Fruit fly (Drosophila melanogaster) whole organism, embryonic: ENCODE data around the gene Acp26Aa.
A peak's percentile ranks its signal among the peaks of the same experiment; 100 is the strongest.

Experiments used
- Antp ChIP-seq: fragments of 200-800 bp; sonication (Bioruptor generic); optimal IDR thresholded peaks from 3 replicates; lab custom pipeline; 2016; ENCODE audit warnings: missing biosample characterization, missing genetic modification characterization
- CG10321 ChIP-seq: fragments of 200-800 bp; sonication (Bioruptor generic); IDR thresholded peaks from 2 replicates; pipeline ENCODE4 v1.3.6; 2022; ENCODE audit warnings: missing biosample characterization, missing genetic modification characterization
- CG10565 ChIP-seq: fragments of 200-800 bp; sonication (Bioruptor generic); optimal IDR thresholded peaks from 3 replicates; lab custom pipeline; 2016; ENCODE audit warnings: missing biosample characterization, mild to moderate bottlenecking, missing genetic modification characterization
- CG12942 ChIP-seq: fragments of 200-800 bp; sonication (Bioruptor generic); optimal IDR thresholded peaks from 3 replicates; lab custom pipeline; 2016; ENCODE audit warnings: missing biosample characterization, missing genetic modification characterization
- CG14014 ChIP-seq: fragments of 200-800 bp; sonication (Bioruptor generic); IDR thresholded peaks from 2 replicates; pipeline ENCODE4 v1.3.6; 2022; ENCODE audit warnings: missing biosample characterization, missing genetic modification characterization
- CG15011 ChIP-seq: fragments of 200-800 bp; sonication (Bioruptor generic); optimal IDR thresholded peaks from 3 replicates; lab custom pipeline; 2018; ENCODE audit warnings: missing biosample characterization, mild to moderate bottlenecking, missing genetic modification characterization
- CG15514 ChIP-seq: fragments of 200-800 bp; sonication (Bioruptor generic); optimal IDR thresholded peaks from 3 replicates; lab custom pipeline; 2017; ENCODE audit warnings: missing biosample characterization, missing genetic modification characterization, mild to moderate bottlenecking, moderate library complexity, missing genetic modification reagents
- CG16813 ChIP-seq: fragments of 200-800 bp; sonication (Bioruptor generic); IDR thresholded peaks from 3 replicates; pipeline ENCODE4 v1.3.6; 2022; ENCODE audit warnings: missing biosample characterization, missing genetic modification characterization; ENCODE audit not compliant: partially characterized antibody
- CG17612 ChIP-seq: fragments of 200-800 bp; sonication (Bioruptor generic); IDR thresholded peaks from 2 replicates; pipeline ENCODE4 v1.3.6; 2022; ENCODE audit warnings: missing biosample characterization, missing genetic modification characterization
- CG18011 ChIP-seq: fragments of 200-800 bp; sonication (Bioruptor generic); optimal IDR thresholded peaks from 2 replicates; lab custom pipeline; 2017; ENCODE audit warnings: missing biosample characterization, missing genetic modification characterization, mild to moderate bottlenecking, moderate library complexity, missing genotype
- CG2889 ChIP-seq: fragments of 200-800 bp; sonication (Bioruptor generic); IDR thresholded peaks from 3 replicates; pipeline ENCODE4 v1.3.6; 2022; ENCODE audit warnings: missing biosample characterization, missing genetic modification characterization
- CG3065 ChIP-seq: fragments of 200-800 bp; sonication (Bioruptor generic); optimal IDR thresholded peaks from 2 replicates; lab custom pipeline; 2016; ENCODE audit warnings: missing biosample characterization, missing genetic modification characterization
- CG32532 ChIP-seq: fragments of 200-800 bp; sonication (Bioruptor generic); IDR thresholded peaks from 2 replicates; pipeline ENCODE4 v1.3.6; 2022; ENCODE audit warnings: missing biosample characterization, missing genetic modification characterization
- CG43689 ChIP-seq: fragments of 200-800 bp; sonication (Bioruptor generic); IDR thresholded peaks from 2 replicates; pipeline ENCODE4 v1.3.6; 2022; ENCODE audit warnings: missing biosample characterization, missing genetic modification characterization
- CG4404 ChIP-seq: fragments of 200-800 bp; sonication (Bioruptor generic); IDR thresholded peaks from 2 replicates; pipeline ENCODE4 v1.3.6; 2022; ENCODE audit warnings: missing biosample characterization, missing genetic modification characterization
- CG4424 ChIP-seq: fragments of 200-800 bp; sonication (Bioruptor generic); optimal IDR thresholded peaks from 3 replicates; lab custom pipeline; 2016; ENCODE audit warnings: missing biosample characterization, missing genetic modification characterization
- CG7963 ChIP-seq: fragments of 200-800 bp; sonication (Bioruptor generic); IDR thresholded peaks from 3 replicates; pipeline ENCODE4 v1.3.6; 2022; ENCODE audit warnings: missing biosample characterization, missing genetic modification characterization; ENCODE audit not compliant: partially characterized antibody
- CG9609 ChIP-seq: fragments of 200-800 bp; sonication (Bioruptor generic); optimal IDR thresholded peaks from 3 replicates; lab custom pipeline; 2016; ENCODE audit warnings: missing biosample characterization, missing genetic modification characterization
- D ChIP-seq, 2 experiments: fragments of 200-800 bp in 1 of 2; fragments of >200 bp in 1 of 2; sonication (Bioruptor generic) in 1 of 2; optimal IDR thresholded peaks; 2 replicates in 1 of 2; 3 replicates in 1 of 2; lab custom pipeline; 2017; ENCODE audit warnings: mild to moderate bottlenecking in 1 of 2, missing biosample characterization in 1 of 2, missing genetic modification characterization in 1 of 2, missing genetic modification reagents in 1 of 2
- Dad ChIP-seq: fragments of 200-800 bp; sonication (Bioruptor generic); optimal IDR thresholded peaks from 3 replicates; lab custom pipeline; 2016; ENCODE audit warnings: missing biosample characterization, missing genetic modification characterization
- Deaf1 ChIP-seq: fragments of 200-800 bp; optimal IDR thresholded peaks from 3 replicates; lab custom pipeline; 2019; ENCODE audit warnings: missing biosample characterization, mild to moderate bottlenecking, missing genetic modification characterization, moderate library complexity
- Dip2 ChIP-seq: fragments of 200-800 bp; sonication (Bioruptor generic); IDR thresholded peaks from 2 replicates; pipeline ENCODE4 v1.3.6; 2022; ENCODE audit warnings: missing biosample characterization, missing genetic modification characterization
- Dll ChIP-seq: fragments of 200-800 bp; sonication (Bioruptor generic); IDR thresholded peaks from 4 replicates; pipeline ENCODE4 v1.3.6; 2022; ENCODE audit warnings: missing biosample characterization, missing genetic modification characterization; ENCODE audit not compliant: partially characterized antibody
- Dp ChIP-seq: fragments of 200-800 bp; sonication (Bioruptor generic); optimal IDR thresholded peaks from 2 replicates; lab custom pipeline; 2018; ENCODE audit warnings: missing biosample characterization, mild to moderate bottlenecking, missing genetic modification characterization, moderate library complexity
- Elba2 ChIP-seq: fragments of 200-800 bp; sonication (Bioruptor generic); optimal IDR thresholded peaks from 3 replicates; lab custom pipeline; 2016; ENCODE audit warnings: missing biosample characterization, missing genetic modification characterization
- GATAe ChIP-seq: fragments of 200-800 bp; sonication (Bioruptor generic); conservative IDR thresholded peaks from 2 replicates; pipeline ENCODE4 v1.3.6; 2022; ENCODE audit warnings: missing biosample characterization, missing genetic modification characterization
- HLH3B ChIP-seq: fragments of 200-800 bp; sonication (Bioruptor generic); IDR thresholded peaks from 2 replicates; pipeline ENCODE4 v1.3.6; 2022; ENCODE audit warnings: missing biosample characterization, missing genetic modification characterization
- HLHmδ ChIP-seq: fragments of 200-800 bp; sonication (Bioruptor generic); optimal IDR thresholded peaks from 2 replicates; lab custom pipeline; 2018; ENCODE audit warnings: missing biosample characterization, mild to moderate bottlenecking, missing genetic modification characterization, moderate library complexity
- Hmx ChIP-seq: fragments of 200-800 bp; sonication (Bioruptor generic); optimal IDR thresholded peaks from 2 replicates; lab custom pipeline; 2016; ENCODE audit warnings: missing biosample characterization, missing genetic modification characterization
- Hr51 ChIP-seq, 2 experiments: fragments of 200-800 bp; sonication (Bioruptor generic); optimal IDR thresholded peaks; 2 replicates in 1 of 2; 3 replicates in 1 of 2; lab custom pipeline; 2016 to 2018; ENCODE audit warnings: missing biosample characterization in 2 of 2, missing genetic modification characterization in 2 of 2, mild to moderate bottlenecking in 1 of 2, moderate library complexity in 1 of 2
- Max ChIP-seq: fragments of 200-800 bp; sonication (Bioruptor generic); optimal IDR thresholded peaks from 2 replicates; lab custom pipeline; 2016; ENCODE audit warnings: missing biosample characterization, mild to moderate bottlenecking, missing genetic modification characterization
- NK7.1 ChIP-seq: fragments of 200-800 bp; sonication (Bioruptor generic); optimal IDR thresholded peaks from 3 replicates; lab custom pipeline; 2016; ENCODE audit warnings: missing biosample characterization, missing genetic modification characterization
- Stat92E ChIP-seq, 3 experiments: fragments of >200 bp in 2 of 3; fragments of 200-800 bp in 1 of 3; sonication (Bioruptor generic) in 1 of 3; optimal IDR thresholded peaks; 2 replicates each; lab custom pipeline; 2017 to 2019; ENCODE audit warnings: missing biosample characterization in 3 of 3, missing genetic modification characterization in 3 of 3, mild to moderate bottlenecking in 1 of 3, moderate library complexity in 1 of 3
- Xbp1 ChIP-seq: fragments of 200-800 bp; sonication (Bioruptor generic); optimal IDR thresholded peaks from 3 replicates; lab custom pipeline; 2016; ENCODE audit warnings: missing biosample characterization, mild to moderate bottlenecking, missing genetic modification characterization
- ab ChIP-seq: fragments of 200-800 bp; sonication (Bioruptor generic); optimal IDR thresholded peaks from 2 replicates; lab custom pipeline; 2016; ENCODE audit warnings: missing biosample characterization, missing genetic modification characterization
- ato ChIP-seq: fragments of 200-800 bp; sonication (Bioruptor generic); IDR thresholded peaks from 2 replicates; pipeline ENCODE4 v1.3.6; 2022; ENCODE audit warnings: missing biosample characterization, missing genetic modification characterization; ENCODE audit not compliant: partially characterized antibody
- bigmax ChIP-seq: fragments of 200-800 bp; sonication (Bioruptor generic); optimal IDR thresholded peaks from 2 replicates; lab custom pipeline; 2018; ENCODE audit warnings: missing biosample characterization, mild to moderate bottlenecking, missing genetic modification characterization
- br ChIP-seq: fragments of >200 bp; optimal IDR thresholded peaks from 2 replicates; lab custom pipeline; 2017
- crol ChIP-seq: fragments of 200-800 bp; sonication (Bioruptor generic); IDR thresholded peaks from 2 replicates; pipeline ENCODE4 v1.3.6; 2022; ENCODE audit warnings: missing biosample characterization, missing genetic modification characterization
- dimm ChIP-seq: fragments of 200-800 bp; sonication (Bioruptor generic); IDR thresholded peaks from 2 replicates; pipeline ENCODE4 v1.3.6; 2022; ENCODE audit warnings: missing biosample characterization, missing genetic modification characterization
- eve ChIP-seq, 2 experiments: fragments of >200 bp; optimal IDR thresholded peaks; 2 replicates each; lab custom pipeline; 2017; ENCODE audit warnings: missing biosample characterization in 2 of 2, missing genetic modification characterization in 2 of 2
- ham ChIP-seq: fragments of 200-800 bp; sonication (Bioruptor generic); IDR thresholded peaks from 2 replicates; pipeline ENCODE4 v1.3.6; 2022; ENCODE audit warnings: missing biosample characterization, missing genetic modification characterization
- hth ChIP-seq: fragments of >200 bp; optimal IDR thresholded peaks from 2 replicates; lab custom pipeline; 2017; ENCODE audit warnings: inconsistent platforms
- kay ChIP-seq: fragments of 200-800 bp; sonication (Bioruptor generic); optimal IDR thresholded peaks from 2 replicates; lab custom pipeline; 2016; ENCODE audit warnings: missing biosample characterization, missing genetic modification characterization
- ken ChIP-seq: fragments of 200-800 bp; sonication (Bioruptor generic); IDR thresholded peaks from 3 replicates; pipeline ENCODE4 v1.3.6; 2022; ENCODE audit warnings: missing biosample characterization, missing genetic modification characterization
- prd ChIP-seq, 3 experiments: fragments of >200 bp in 2 of 3; fragments of 200-800 bp in 1 of 3; sonication (Bioruptor generic) in 1 of 3; optimal IDR thresholded peaks in 2 of 3; IDR thresholded peaks in 1 of 3; 2 replicates in 2 of 3; 3 replicates in 1 of 3; pipeline versions ENCODE4 v1.3.6 to Lab custom; 2017 to 2022; ENCODE audit warnings: missing biosample characterization in 1 of 3, missing genetic modification characterization in 1 of 3
- sim ChIP-seq: fragments of 200-800 bp; sonication (Bioruptor generic); IDR thresholded peaks from 2 replicates; pipeline ENCODE4 v1.3.6; 2022; ENCODE audit warnings: missing biosample characterization, missing genetic modification characterization
- tio ChIP-seq: fragments of 200-800 bp; sonication (Bioruptor generic); optimal IDR thresholded peaks from 2 replicates; lab custom pipeline; 2017; ENCODE audit warnings: missing biosample characterization, missing genetic modification characterization, inconsistent platforms
- usp ChIP-seq: fragments of >200 bp; optimal IDR thresholded peaks from 2 replicates; lab custom pipeline; 2017; ENCODE audit warnings: missing biosample characterization, missing genetic modification characterization
- wor ChIP-seq: fragments of 200-800 bp; sonication (Bioruptor generic); IDR thresholded peaks from 2 replicates; pipeline ENCODE4 v1.3.6; 2022; ENCODE audit warnings: missing biosample characterization, missing genetic modification characterization

The Acp26Aa gene

DNA sequence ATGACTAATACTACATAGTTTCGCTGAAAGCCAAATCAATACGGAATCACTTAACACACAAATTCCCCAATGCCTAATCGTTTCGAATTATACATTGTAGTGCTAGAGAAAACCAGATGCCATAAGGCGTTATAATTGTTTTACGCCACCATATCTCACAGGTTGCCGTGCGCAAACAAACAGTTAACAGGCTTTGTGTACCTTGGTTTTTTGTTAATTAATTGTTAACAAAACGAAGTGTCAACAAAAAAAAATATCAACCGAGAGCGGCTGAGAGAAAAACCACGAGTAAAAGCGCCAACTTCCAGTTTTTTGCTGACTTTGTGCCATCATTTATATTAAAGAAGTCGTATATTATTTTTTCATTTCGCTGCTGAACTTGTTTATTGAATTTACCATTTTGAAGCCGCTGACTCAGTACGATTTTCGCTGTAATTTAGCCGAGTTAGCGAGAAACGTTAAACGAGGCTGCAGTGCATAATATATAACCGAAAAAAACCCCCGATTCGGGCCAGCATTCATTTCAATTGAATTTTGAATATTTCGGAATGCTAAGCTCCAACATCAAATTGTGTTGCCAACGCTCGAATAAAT lies 17.1 kb downstream of the Acp26Aa start (continued):
- TF ChIP-seq kay (GFP tag; lab: Kevin White, UChicago) (no peak), dimm (GFP tag; lab: Robert Waterston, UW) (no peak), Dad (GFP tag; lab: Kevin White, UChicago) (no peak), CG12942 (GFP tag; lab: Kevin White, UChicago) (no peak), D (optimal IDR thresholded peaks at IDR 0.05; lab: Kevin White, UChicago) (no peak), D (GFP tag; optimal IDR thresholded peaks at IDR 0.05; lab: Kevin White, UChicago) (no peak), CG7963 (GFP tag; lab: Robert Waterston, UW) (no peak), CG16813 (GFP tag; lab: Robert Waterston, UW) (no peak), Elba2 (GFP tag; lab: Kevin White, UChicago) (no peak), GATAe (GFP tag; lab: Robert Waterston, UW) (no peak), bigmax (GFP tag; lab: Kevin White, UChicago) (no peak), CG10321 (GFP tag; lab: Robert Waterston, UW) (no peak), wor (GFP tag; lab: Robert Waterston, UW) (no peak), Hr51 (GFP tag; optimal IDR thresholded peaks at IDR 0.05; lab: Kevin White, UChicago) (peak in 1 of 2 experiments; percentile 24), ab (GFP tag; lab: Kevin White, UChicago) (no peak), CG15514 (peak; percentile 60), CG32532 (no peak), CG43689 (GFP tag; lab: Robert Waterston, UW) (no peak), crol (GFP tag; lab: Robert Waterston, UW) (no peak), CG18011 (GFP tag; lab: Kevin White, UChicago) (peak; percentile 27), NK7.1 (GFP tag; lab: Kevin White, UChicago) (peak; percentile 26), Deaf1 (tag; lab: Kevin White, UChicago) (no peak), tio (GFP tag; lab: Kevin White, UChicago) (no peak), ato (GFP tag; lab: Robert Waterston, UW) (no peak), Dp (GFP tag; lab: Kevin White, UChicago) (no peak), Dll (GFP tag; lab: Robert Waterston, UW) (no peak), Hmx (GFP tag; lab: Kevin White, UChicago) (no peak), HLH3B (GFP tag; lab: Robert Waterston, UW) (no peak; the same call in 1 of the 2 replicates), Stat92E (GFP tag; optimal IDR thresholded peaks at IDR 0.05; lab: Kevin White, UChicago) (no peak), CG17612 (GFP tag; lab: Robert Waterston, UW) (no peak), CG3065 (GFP tag; lab: Kevin White, UChicago) (no peak), eve (GFP tag; optimal IDR thresholded peaks at IDR 0.05; lab: Kevin White, UChicago) (no peak), CG9609 (GFP tag; lab: Kevin White, UChicago) (no peak), CG2889 (GFP tag; lab: Robert Waterston, UW) (no peak), CG4424 (GFP tag; lab: Kevin White, UChicago) (no peak), prd (optimal IDR thresholded peaks at IDR 0.05; lab: Kevin White, UChicago) (no peak), prd (GFP tag; IDR thresholded peaks at IDR 0.05; lab: Robert Waterston, UW) (no peak), CG14014 (GFP tag; lab: Robert Waterston, UW) (peak; percentile 74; the same call in 1 of the 2 replicates), Max (GFP tag; lab: Kevin White, UChicago) (no peak), HLHmδ (no peak), CG15011 (peak; percentile 48), usp (GFP tag; lab: Kevin White, UChicago) (no peak), Antp (GFP tag; lab: Kevin White, UChicago) (no peak), Dip2 (GFP tag; lab: Robert Waterston, UW) (no peak), CG10565 (GFP tag; lab: Kevin White, UChicago) (no peak), ken (GFP tag; lab: Robert Waterston, UW) (no peak), sim (GFP tag; lab: Robert Waterston, UW) (no peak), br (no peak), CG4404 (no peak), Xbp1 (GFP tag; lab: Kevin White, UChicago) (no peak), hth (no peak), ham (GFP tag; lab: Robert Waterston, UW) (no peak)
